Worm (Caenorhabditis elegans) whole organism, early embryonic: Measurements from ENCODE around the gene nmgp-1.

ENCODE experiments used
- B0310.2 ChIP-seq: sonication (generic microtip); optimal IDR thresholded peaks from 2 replicates; lab custom pipeline; 2016; ENCODE audit warnings: mild to moderate bottlenecking, missing genetic modification characterization, missing compliant biosample characterization
- F13C5.2 ChIP-seq: sonication (generic microtip); optimal IDR thresholded peaks from 2 replicates; lab custom pipeline; 2017; ENCODE audit warnings: mild to moderate bottlenecking, missing genetic modification characterization, inconsistent platforms, missing compliant biosample characterization
- aly-1 ChIP-seq: sonication (generic microtip); optimal IDR thresholded peaks from 2 replicates; lab custom pipeline; 2016; ENCODE audit warnings: missing genetic modification characterization, missing compliant biosample characterization
- ama-1 ChIP-seq: fragments of 150-350 bp; optimal IDR thresholded peaks from 2 replicates; lab custom pipeline; 2014
- ceh-13 ChIP-seq: fragments of 200-800 bp; sonication (Bioruptor generic); optimal IDR thresholded peaks from 2 replicates; lab custom pipeline; 2018; ENCODE audit warnings: mild to moderate bottlenecking, missing genetic modification characterization, missing compliant biosample characterization
- ceh-36 ChIP-seq: sonication (generic microtip); optimal IDR thresholded peaks from 2 replicates; lab custom pipeline; 2016; ENCODE audit warnings: missing genetic modification characterization, inconsistent platforms, missing compliant biosample characterization
- hmg-4 ChIP-seq: fragments of 200-800 bp; sonication (Bioruptor generic); optimal IDR thresholded peaks from 2 replicates; lab custom pipeline; 2018; ENCODE audit warnings: mild to moderate bottlenecking, missing genetic modification characterization, missing compliant biosample characterization
- hnd-1 ChIP-seq: sonication (generic microtip); optimal IDR thresholded peaks from 2 replicates; lab custom pipeline; 2016; ENCODE audit warnings: missing genetic modification characterization, missing compliant biosample characterization
- scrt-1 ChIP-seq: fragments of 200-800 bp; sonication (Bioruptor generic); IDR thresholded peaks from 2 replicates; pipeline ENCODE4 v1.3.6; 2022; ENCODE audit warnings: missing genetic modification characterization, missing compliant biosample characterization
- sea-1 ChIP-seq: fragments of 200-800 bp; sonication (Bioruptor generic); conservative IDR thresholded peaks from 2 replicates; pipeline ENCODE4 v1.3.6; 2022; ENCODE audit warnings: missing genetic modification characterization, missing compliant biosample characterization
- tbx-11 ChIP-seq: fragments of 200-800 bp; sonication (Bioruptor generic); IDR thresholded peaks from 2 replicates; pipeline ENCODE4 v1.3.6; 2022; ENCODE audit warnings: missing genetic modification characterization, missing compliant biosample characterization
- tra-4 ChIP-seq: sonication (generic microtip); optimal IDR thresholded peaks from 2 replicates; lab custom pipeline; 2017; ENCODE audit warnings: missing genetic modification characterization, missing compliant biosample characterization

DNA sequence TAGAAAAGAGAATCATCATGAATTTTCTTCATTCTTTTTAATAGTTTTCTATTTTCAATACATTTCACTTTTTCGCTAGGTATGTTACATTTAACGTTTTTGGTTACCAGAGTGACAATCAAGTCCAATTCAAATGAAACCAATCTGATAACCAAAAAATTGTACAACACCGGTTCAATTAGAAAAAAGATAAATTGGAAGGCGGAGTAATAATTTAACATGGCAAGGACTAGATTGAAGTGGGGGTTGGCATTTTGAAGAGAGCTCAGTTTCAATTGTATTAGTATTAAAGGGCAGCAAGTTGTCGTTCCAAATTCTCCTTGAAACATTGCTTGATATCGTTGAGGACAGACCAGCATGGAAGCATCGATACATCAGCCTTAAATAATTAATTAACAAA, 8.0 kb upstream of the nmgp-1 start:
- no peak for TF ChIP-seq B0310.2 (tag; lab: Kevin White, UChicago)
- TF ChIP-seq tbx-11 = no peak
- TF ChIP-seq sea-1 (GFP tag; lab: Robert Waterston, UW) = no peak
- no peak for TF ChIP-seq tra-4 (tag; lab: Kevin White, UChicago)
- no peak for TF ChIP-seq hnd-1 (tag; lab: Kevin White, UChicago)
- no peak for TF ChIP-seq ceh-13 (GFP tag; lab: Kevin White, UChicago)
- TF ChIP-seq ama-1 (lab: Kevin White, UChicago) = no peak
- TF ChIP-seq scrt-1 (GFP tag; lab: Robert Waterston, UW) = no peak
- no peak for TF ChIP-seq hmg-4 (GFP tag; lab: Kevin White, UChicago)
- TF ChIP-seq F13C5.2 = no peak
- no peak for TF ChIP-seq ceh-36 (tag; lab: Kevin White, UChicago)
- TF ChIP-seq aly-1 (tag; lab: Kevin White, UChicago) = no peak
